Worm (Caenorhabditis elegans) whole organism, mixed stage, embryonic: Measurements from ENCODE around the gene ZC196.2.

ENCODE experiments used
- ces-1 ChIP-seq: fragments of 150-350 bp; optimal IDR thresholded peaks from 2 replicates; lab custom pipeline; 2014; ENCODE audit warnings: missing biosample characterization, missing genetic modification reagents, missing genetic modification characterization
- elt-1 ChIP-seq: sonication (generic microtip); optimal IDR thresholded peaks from 2 replicates; lab custom pipeline; 2017; ENCODE audit warnings: missing genetic modification characterization, mild to moderate bottlenecking, missing compliant biosample characterization, antibody characterized with exemption, moderate library complexity, borderline replicate concordance; ENCODE audit not compliant: insufficient read depth
- elt-3 ChIP-seq: fragments of 150-350 bp; optimal IDR thresholded peaks from 2 replicates; lab custom pipeline; 2014; ENCODE audit warnings: missing biosample characterization, missing genetic modification characterization
- flh-1 ChIP-seq: fragments of 200-800 bp; sonication (Bioruptor generic); optimal IDR thresholded peaks from 2 replicates; lab custom pipeline; 2018; ENCODE audit warnings: mild to moderate bottlenecking, missing genetic modification characterization, moderate library complexity, missing compliant biosample characterization
- ham-2 ChIP-seq: fragments of 200-800 bp; sonication (Bioruptor generic); optimal IDR thresholded peaks from 2 replicates; lab custom pipeline; 2018; ENCODE audit warnings: mild to moderate bottlenecking, missing genetic modification characterization, missing compliant biosample characterization
- hlh-1 ChIP-seq: fragments of 150-350 bp; optimal IDR thresholded peaks from 2 replicates; lab custom pipeline; 2014; ENCODE audit warnings: missing biosample characterization, missing genetic modification reagents, missing genetic modification characterization
- lin-13 ChIP-seq: fragments of 150-350 bp; optimal IDR thresholded peaks from 2 replicates; lab custom pipeline; 2014; ENCODE audit warnings: missing biosample characterization, missing genetic modification characterization
- lin-32 ChIP-seq: fragments of 200-800 bp; sonication (Bioruptor generic); optimal IDR thresholded peaks from 2 replicates; lab custom pipeline; 2018; ENCODE audit warnings: mild to moderate bottlenecking, missing genetic modification characterization, missing compliant biosample characterization
- lsy-2 ChIP-seq: fragments of 150-350 bp; optimal IDR thresholded peaks from 2 replicates; lab custom pipeline; 2014; ENCODE audit warnings: missing biosample characterization, missing genetic modification characterization
- nhr-237 ChIP-seq: fragments of 150-350 bp; optimal IDR thresholded peaks from 2 replicates; lab custom pipeline; 2014; ENCODE audit warnings: missing biosample characterization, missing genetic modification characterization
- sem-2 ChIP-seq: fragments of 200-800 bp; sonication (Bioruptor generic); optimal IDR thresholded peaks from 2 replicates; lab custom pipeline; 2018; ENCODE audit warnings: mild to moderate bottlenecking, missing genetic modification characterization, missing compliant biosample characterization
- snpc-4 ChIP-seq: fragments of 150-350 bp; optimal IDR thresholded peaks from 2 replicates; lab custom pipeline; 2014; ENCODE audit warnings: missing biosample characterization, missing genetic modification characterization
- unc-39 ChIP-seq: fragments of 150-350 bp; optimal IDR thresholded peaks from 2 replicates; lab custom pipeline; 2014; ENCODE audit warnings: missing biosample characterization, missing genetic modification characterization
- unc-62 ChIP-seq: fragments of 150-350 bp; optimal IDR thresholded peaks from 2 replicates; lab custom pipeline; 2014; ENCODE audit warnings: missing biosample characterization, missing genetic modification reagents, missing genetic modification characterization

DNA sequence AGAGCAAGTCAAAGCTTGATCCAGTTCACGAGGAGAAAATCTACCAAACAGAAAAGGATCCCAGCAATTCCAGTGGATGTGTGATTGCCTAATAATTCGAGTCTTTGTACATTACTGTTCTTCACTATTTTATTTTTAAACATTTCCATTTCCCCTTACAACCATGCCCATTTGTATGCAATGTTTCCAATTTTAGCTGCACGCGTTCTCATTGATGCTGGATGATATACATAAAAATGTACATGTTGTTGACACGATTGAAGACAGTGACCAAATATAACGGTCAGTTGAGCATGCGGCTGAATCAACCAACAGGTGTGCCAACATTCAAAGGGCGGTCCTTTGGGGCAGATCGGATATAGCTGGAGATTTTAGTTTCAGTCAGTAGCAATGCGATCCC, 37.0 kb downstream of the ZC196.2 start, which contains the start of gene B0507.1:
- TF ChIP-seq elt-3: no peak
- TF ChIP-seq flh-1 (GFP tag; lab: Kevin White, UChicago): no peak
- no peak for TF ChIP-seq hlh-1 (tag; lab: Kevin White, UChicago)
- TF ChIP-seq nhr-237 (tag; lab: Kevin White, UChicago): no peak
- no peak for TF ChIP-seq sem-2 (GFP tag; lab: Kevin White, UChicago)
- TF ChIP-seq unc-62: no peak
- TF ChIP-seq snpc-4 (tag; lab: Kevin White, UChicago): no peak
- TF ChIP-seq lin-13 (tag; lab: Kevin White, UChicago): no peak
- no peak for TF ChIP-seq unc-39
- no peak for TF ChIP-seq lsy-2 (tag; lab: Kevin White, UChicago)
- no peak for TF ChIP-seq elt-1
- no peak for TF ChIP-seq ces-1
- no peak for TF ChIP-seq lin-32
- TF ChIP-seq ham-2: no peak
